Worm (Caenorhabditis elegans): Measurements from ENCODE around the gene ltd-1.

Gene ltd-1

DNA sequence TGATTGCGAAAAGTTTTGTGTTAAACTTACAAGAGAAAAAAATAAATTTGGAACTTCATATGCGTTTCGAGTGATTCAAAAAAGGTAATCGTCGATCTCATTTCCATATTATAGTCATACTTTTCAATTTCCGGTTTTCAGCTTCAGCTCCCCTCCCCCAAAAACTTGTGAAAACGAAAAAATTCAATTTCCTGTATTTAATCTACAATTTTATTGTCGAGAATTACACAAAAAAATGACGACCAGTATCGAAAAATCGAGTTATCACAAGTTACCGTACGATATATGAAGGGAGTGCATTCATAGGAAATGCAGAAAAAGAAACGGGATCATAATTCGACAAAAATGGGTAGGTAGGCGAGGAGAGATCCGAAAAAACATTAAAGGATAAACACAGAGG, 19.5 kb upstream of the ltd-1 start, which contains the start of gene lron-4:
lron-4 (minus strand) TSS at position 101 of the 400 bp plus-strand sequence.
- TF ChIP-seq mdl-1 (tag; optimal IDR thresholded peaks at IDR 0.05) = no peak
- no peak for TF ChIP-seq lin-38 (GFP tag; IDR thresholded peaks at IDR 0.05)
- TF ChIP-seq daf-16 (GFP tag; optimal IDR thresholded peaks at IDR 0.05) = no peak
- TF ChIP-seq daf-16 (tag; optimal IDR thresholded peaks at IDR 0.05) = no peak
- TF ChIP-seq Y48G9A.11 (GFP tag; IDR thresholded peaks at IDR 0.05) = no peak
- TF ChIP-seq lin-15B (tag; optimal IDR thresholded peaks at IDR 0.05) = no peak
- no peak for TF ChIP-seq Y5F2A.4 (GFP tag; optimal IDR thresholded peaks at IDR 0.05)
- no peak for TF ChIP-seq aha-1 (tag)

DNA sequence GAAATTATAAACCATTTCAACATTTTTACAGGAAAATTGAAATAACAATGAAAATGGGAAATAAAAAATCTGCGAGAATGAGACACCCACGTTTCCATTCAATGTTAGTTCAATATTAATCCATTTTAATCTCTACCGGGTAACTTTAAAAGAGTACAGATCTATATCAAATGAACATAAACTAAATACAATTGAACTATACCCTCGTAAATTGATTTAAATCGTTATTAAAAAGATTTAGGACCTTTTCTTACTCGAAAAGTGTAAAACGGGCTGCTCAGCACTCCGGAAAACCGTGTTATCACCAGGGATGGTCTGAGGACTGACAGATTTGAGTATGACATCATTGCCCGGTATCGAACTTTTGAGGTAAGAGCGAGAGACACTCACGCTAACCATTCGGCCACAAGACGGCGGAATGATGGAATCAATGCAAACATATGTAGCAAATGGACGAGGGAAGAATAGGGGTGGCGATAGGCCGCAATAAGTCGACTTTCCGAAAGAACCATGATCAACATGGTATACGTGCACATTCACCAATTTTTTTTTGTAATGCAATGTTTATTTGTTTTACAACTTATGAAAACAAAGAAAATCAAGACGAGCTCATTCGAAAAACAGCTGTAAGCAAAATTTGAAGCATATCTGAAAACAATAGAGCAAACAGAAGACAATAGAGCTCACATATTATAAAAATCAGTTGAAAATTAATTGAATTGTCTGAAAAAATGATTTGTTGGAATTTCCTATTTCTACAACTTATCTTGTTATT, 14.6 kb upstream of the ltd-1 start, which contains the start of the genes chst-1 and C41C4.9:
chst-1 (minus strand) TSS at position 51 of the 775 bp plus-strand sequence.
C41C4.9 (plus strand) TSS at position 725 of the 775 bp plus-strand sequence.
- peak; percentile 91 for TF ChIP-seq mes-2 (tag; optimal IDR thresholded peaks at IDR 0.05; ENCODE audit: poor library complexity, severe bottlenecking)
- TF ChIP-seq daf-12 (tag; optimal IDR thresholded peaks at IDR 0.05) = no peak
- peak; percentile 71 for TF ChIP-seq nhr-25 (tag; optimal IDR thresholded peaks at IDR 0.05; ENCODE audit: borderline replicate concordance, insufficient read depth)
- no peak for TF ChIP-seq skn-1 (tag; optimal IDR thresholded peaks at IDR 0.05)
- TF ChIP-seq dpl-1 (GFP tag; optimal IDR thresholded peaks at IDR 0.05) = peak; percentile 53
- TF ChIP-seq sdz-12 (GFP tag; optimal IDR thresholded peaks at IDR 0.05) = peak; percentile 77
- TF ChIP-seq madf-9 (GFP tag; conservative IDR thresholded peaks at IDR 0.05) = peak; percentile 90
- TF ChIP-seq php-3 (GFP tag; IDR thresholded peaks at IDR 0.05) = peak; percentile 90
- no peak; the same call in 1 of the 2 replicates for TF ChIP-seq lin-38 (GFP tag; IDR thresholded peaks at IDR 0.05)
- TF ChIP-seq duxl-1 (tag; optimal IDR thresholded peaks at IDR 0.05; ENCODE audit: poor library complexity) = peak; percentile 81
- no peak; the same call in 1 of the 2 replicates for TF ChIP-seq saeg-2 (GFP tag; IDR thresholded peaks at IDR 0.05)
- TF ChIP-seq mdl-1 (tag; optimal IDR thresholded peaks at IDR 0.05) = peak in 1 of 2 experiments; percentile 8
- TF ChIP-seq Y48G9A.11 (GFP tag; IDR thresholded peaks at IDR 0.05) = peak; percentile 84; the same call in 1 of the 2 replicates
- TF ChIP-seq F26F4.8 (GFP tag; conservative IDR thresholded peaks at IDR 0.05) = peak; percentile 97
- TF ChIP-seq dmd-9 (GFP tag; IDR thresholded peaks at IDR 0.05) = peak; percentile 89; the same call in 1 of the 2 replicates
- no peak for TF ChIP-seq R02D3.7 (tag; optimal IDR thresholded peaks at IDR 0.05)
- TF ChIP-seq mep-1 (tag; optimal IDR thresholded peaks at IDR 0.05) = peak; percentile 78
- peak; percentile 89; the same call in 1 of the 2 replicates for TF ChIP-seq snpc-1.2 (GFP tag; IDR thresholded peaks at IDR 0.05)
- 0 out of 2 replicates have a peak, but pooled peaks have one; percentile 56 for TF ChIP-seq Y75B8A.6 (GFP tag; IDR thresholded peaks at IDR 0.05)
- TF ChIP-seq lsy-2 (tag; optimal IDR thresholded peaks at IDR 0.05) = peak in 1 of 2 experiments; percentile 59
- peak; percentile 95 for TF ChIP-seq Y105C5A.15 (GFP tag; IDR thresholded peaks at IDR 0.05)
- peak; percentile 71 for TF ChIP-seq hlh-30 (tag; optimal IDR thresholded peaks at IDR 0.05; ENCODE audit: insufficient read depth)
- no peak for TF ChIP-seq ama-1 (optimal IDR thresholded peaks at IDR 0.05)
- peak; percentile 82 for TF ChIP-seq lir-3 (tag; optimal IDR thresholded peaks at IDR 0.05)
- peak; percentile 91 for TF ChIP-seq T26A8.4 (GFP tag; IDR thresholded peaks at IDR 0.05)
- TF ChIP-seq fos-1 (tag; optimal IDR thresholded peaks at IDR 0.05) = no peak
- TF ChIP-seq nhr-28 (tag; optimal IDR thresholded peaks at IDR 0.05) = peak; percentile 25
- no peak for TF ChIP-seq zip-2 (tag; optimal IDR thresholded peaks at IDR 0.05)
- peak; percentile 79 for TF ChIP-seq aly-2 (tag; optimal IDR thresholded peaks at IDR 0.05)
- TF ChIP-seq zfp-3 (GFP tag; conservative IDR thresholded peaks at IDR 0.05) = peak; percentile 83
- TF ChIP-seq mxl-3 (GFP tag; optimal IDR thresholded peaks at IDR 0.05) = peak; percentile 82
- no peak for TF ChIP-seq ces-1 (GFP tag; optimal IDR thresholded peaks at IDR 0.05)
- peak; percentile 33 for TF ChIP-seq F37D6.2 (tag; optimal IDR thresholded peaks at IDR 0.05)
- TF ChIP-seq daf-19 (GFP tag; conservative IDR thresholded peaks at IDR 0.05) = peak; percentile 87
- peak; percentile 77 to 84 for TF ChIP-seq daf-16 (GFP tag; optimal IDR thresholded peaks at IDR 0.05)
- TF ChIP-seq daf-16 (tag; optimal IDR thresholded peaks at IDR 0.05) = peak; percentile 69
- TF ChIP-seq nhr-111 (GFP tag; optimal IDR thresholded peaks at IDR 0.05) = peak; percentile 88
- TF ChIP-seq mxl-2 (GFP tag; conservative IDR thresholded peaks at IDR 0.05) = peak; percentile 71; the same call in 1 of the 2 replicates
- peak; percentile 66; the same call in 1 of the 2 replicates for TF ChIP-seq ZK337.2 (GFP tag; IDR thresholded peaks at IDR 0.05)
- peak; percentile 60 for TF ChIP-seq rbr-2 (tag; optimal IDR thresholded peaks at IDR 0.05)
- peak; percentile 93 for TF ChIP-seq F44E2.7 (GFP tag; IDR thresholded peaks at IDR 0.05)
- TF ChIP-seq lin-13 (GFP tag; optimal IDR thresholded peaks at IDR 0.05) = peak; percentile 40
- peak; percentile 92 for TF ChIP-seq nhr-41 (GFP tag; IDR thresholded peaks at IDR 0.05)
